Worm (Caenorhabditis elegans): Measurements from ENCODE around the gene ins-5.

The ins-5 gene

ce11 chrII:6031106-6031505 lies 33.7 kb downstream of the ins-5 start, which contains the start of gene frpr-16 (continued):
- TF ChIP-seq ama-1 (optimal IDR thresholded peaks at IDR 0.05) (no peak), ama-1 (GFP tag; optimal IDR thresholded peaks at IDR 0.05) (no peak), madf-10 (tag; optimal IDR thresholded peaks at IDR 0.05) (no peak), madf-8 (GFP tag; conservative IDR thresholded peaks at IDR 0.05) (no peak), ceh-58 (GFP tag; IDR thresholded peaks at IDR 0.05) (no peak)

ce11 chrII:6043166-6043565 lies 45.8 kb downstream of the ins-5 start, which contains the start of gene R12C12.10:
Gene R12C12.10 (minus strand): TSS chrII:6043266.
- no peak for TF ChIP-seq mel-28 (tag; optimal IDR thresholded peaks at IDR 0.05; ENCODE audit: borderline replicate concordance)
- no peak for TF ChIP-seq K11D2.4 (GFP tag; IDR thresholded peaks at IDR 0.05)
- TF ChIP-seq lsy-27 (tag; optimal IDR thresholded peaks at IDR 0.05; ENCODE audit: borderline replicate concordance, insufficient read depth) = no peak
- no peak for TF ChIP-seq mxl-1 (tag; optimal IDR thresholded peaks at IDR 0.05)
- no peak for TF ChIP-seq nfya-1 (tag; optimal IDR thresholded peaks at IDR 0.05; ENCODE audit: borderline replicate concordance, insufficient read depth)
- no peak for TF ChIP-seq ztf-26 (tag; optimal IDR thresholded peaks at IDR 0.05)
- TF ChIP-seq ceh-79 (tag; optimal IDR thresholded peaks at IDR 0.05) = no peak
- TF ChIP-seq chd-7 (tag; optimal IDR thresholded peaks at IDR 0.05) = no peak
- no peak for TF ChIP-seq F52B5.7 (tag; optimal IDR thresholded peaks at IDR 0.05)
- no peak for TF ChIP-seq K12H6.12 (tag; optimal IDR thresholded peaks at IDR 0.05)
- TF ChIP-seq sptf-2 (GFP tag; optimal IDR thresholded peaks at IDR 0.05) = no peak
- no peak for TF ChIP-seq D2030.7 (GFP tag; IDR thresholded peaks at IDR 0.05)
- no peak for TF ChIP-seq nfya-2 (GFP tag; IDR thresholded peaks at IDR 0.05)
- no peak for TF ChIP-seq F55B11.4 (tag; optimal IDR thresholded peaks at IDR 0.05; ENCODE audit: borderline replicate concordance, insufficient read depth)
- TF ChIP-seq attf-6 (GFP tag; IDR thresholded peaks at IDR 0.05) = no peak
- no peak for TF ChIP-seq B0261.1 (tag; optimal IDR thresholded peaks at IDR 0.05)
- no peak for TF ChIP-seq Y53F4B.3 (GFP tag; IDR thresholded peaks at IDR 0.05)

- TF ChIP-seq madf-8 (GFP tag; conservative IDR thresholded peaks at IDR 0.05) (0 out of 2 replicates have a peak, but pooled peaks have one; percentile 27), efl-1 (GFP tag; optimal IDR thresholded peaks at IDR 0.05) (peak; percentile 37), ceh-91 (GFP tag; IDR thresholded peaks at IDR 0.05) (no peak)
Measured at ce11 chrII:6045048-6045447, 47.7 kb downstream of the ins-5 start, which contains the start of gene R12C12.5. Gene R12C12.5 (minus strand): TSS chrII:6045148.

- TF ChIP-seq madf-6 (GFP tag; IDR thresholded peaks at IDR 0.05) = peak; percentile 36; the same call in 1 of the 2 replicates
- no peak for TF ChIP-seq snpc-1.1 (tag; optimal IDR thresholded peaks at IDR 0.05; ENCODE audit: insufficient read depth)
- peak; percentile 60 for TF ChIP-seq ztf-18 (tag; optimal IDR thresholded peaks at IDR 0.05)
Measured at ce11 chrII:6046023-6046631, 48.8 kb downstream of the ins-5 start.

ce11 chrII:6047639-6048159 lies 50.3 kb downstream of the ins-5 start, which contains the start of the genes R12C12.6 and ran-5:
Gene R12C12.6 (minus strand): TSS chrII:6047867.
Gene ran-5 (plus strand): TSS chrII:6048109.
- TF ChIP-seq F23B12.7 (tag; optimal IDR thresholded peaks at IDR 0.05; ENCODE audit: insufficient read depth) = peak; percentile 32
- no peak for TF ChIP-seq hrde-1 (tag; optimal IDR thresholded peaks at IDR 0.05; ENCODE audit: borderline replicate concordance)
- no peak for TF ChIP-seq F52B5.7 (tag; optimal IDR thresholded peaks at IDR 0.05)
- TF ChIP-seq F49E8.2 (tag; optimal IDR thresholded peaks at IDR 0.05; ENCODE audit: insufficient read depth) = peak; percentile 52
- no peak for TF ChIP-seq rpc-1 (optimal IDR thresholded peaks at IDR 0.05)
- TF ChIP-seq rpc-1 (tag; optimal IDR thresholded peaks at IDR 0.05) = no peak
- TF ChIP-seq repo-1 (tag; optimal IDR thresholded peaks at IDR 0.05) = peak; percentile 73
- peak; percentile 21 for TF ChIP-seq chd-7 (tag; optimal IDR thresholded peaks at IDR 0.05)
- TF ChIP-seq D2030.7 (GFP tag; IDR thresholded peaks at IDR 0.05) = peak; percentile 52; the same call in 1 of the 2 replicates
- no peak for TF ChIP-seq Y79H2A.3 (GFP tag; conservative IDR thresholded peaks at IDR 0.05)
- TF ChIP-seq egrh-3 (GFP tag; IDR thresholded peaks at IDR 0.05) = no peak
- TF ChIP-seq ztf-6 (GFP tag; IDR thresholded peaks at IDR 0.05) = no peak
- TF ChIP-seq sptf-2 (GFP tag; optimal IDR thresholded peaks at IDR 0.05) = no peak
- TF ChIP-seq ekl-4 (GFP tag; IDR thresholded peaks at IDR 0.05) = peak; percentile 77
- TF ChIP-seq ets-4 (GFP tag; optimal IDR thresholded peaks at IDR 0.05) = no peak
- TF ChIP-seq lin-54 (GFP tag; optimal IDR thresholded peaks at IDR 0.05) = peak; percentile 82
- no peak for TF ChIP-seq hlh-26 (GFP tag; conservative IDR thresholded peaks at IDR 0.05)
- TF ChIP-seq nfya-1 (tag; optimal IDR thresholded peaks at IDR 0.05; ENCODE audit: borderline replicate concordance, insufficient read depth) = no peak
- TF ChIP-seq gei-17 (GFP tag; optimal IDR thresholded peaks at IDR 0.05) = peak; percentile 17
